Fruit fly (Drosophila melanogaster) whole organism, embryonic: Measurements from ENCODE around the gene CG2182.

ENCODE experiments used
- Atf3 ChIP-seq: fragments of 200-800 bp; sonication (Bioruptor generic); optimal IDR thresholded peaks from 3 replicates; lab custom pipeline; 2016; ENCODE audit warnings: missing biosample characterization, missing genetic modification characterization
- Awh ChIP-seq: fragments of 200-800 bp; sonication (Bioruptor generic); IDR thresholded peaks from 2 replicates; pipeline ENCODE4, ENCODE4 v1.3.6; 2022; ENCODE audit warnings: missing biosample characterization, missing genetic modification characterization
- CG10366 ChIP-seq: fragments of 200-800 bp; sonication (Bioruptor generic); IDR thresholded peaks from 2 replicates; pipeline ENCODE4 v1.3.6; 2022; ENCODE audit warnings: missing biosample characterization, missing genetic modification characterization
- CG11696 ChIP-seq: fragments of 200-800 bp; sonication (Bioruptor generic); IDR thresholded peaks from 2 replicates; pipeline ENCODE4 v1.3.6; 2022; ENCODE audit warnings: missing biosample characterization, missing genetic modification characterization
- CG13624 ChIP-seq: fragments of 200-800 bp; sonication (Bioruptor generic); optimal IDR thresholded peaks from 2 replicates; lab custom pipeline; 2016; ENCODE audit warnings: missing biosample characterization, missing genetic modification characterization
- CG1647 ChIP-seq: fragments of 200-800 bp; sonication (Bioruptor generic); optimal IDR thresholded peaks from 3 replicates; lab custom pipeline; 2016; ENCODE audit warnings: missing biosample characterization, missing genetic modification characterization
- CG18476 ChIP-seq: fragments of 200-800 bp; sonication (Bioruptor generic); optimal IDR thresholded peaks from 2 replicates; lab custom pipeline; 2016; ENCODE audit warnings: missing biosample characterization, mild to moderate bottlenecking, missing genetic modification characterization
- CG2129 ChIP-seq: fragments of 200-800 bp; sonication (Bioruptor generic); IDR thresholded peaks from 2 replicates; pipeline ENCODE4 v1.3.6; 2022; ENCODE audit warnings: missing biosample characterization, missing genetic modification characterization; ENCODE audit not compliant: partially characterized antibody
- CG31441 ChIP-seq: fragments of 200-800 bp; sonication (Bioruptor generic); IDR thresholded peaks from 2 replicates; pipeline ENCODE4 v1.3.6; 2022; ENCODE audit warnings: missing biosample characterization, missing genetic modification characterization
- CG32772 ChIP-seq: fragments of 200-800 bp; sonication (Bioruptor generic); IDR thresholded peaks from 2 replicates; pipeline ENCODE4 v1.3.6; 2022; ENCODE audit warnings: missing biosample characterization, missing genetic modification characterization
- CG3838 ChIP-seq: fragments of 200-800 bp; sonication (Bioruptor generic); optimal IDR thresholded peaks from 3 replicates; lab custom pipeline; 2016; ENCODE audit warnings: missing biosample characterization, missing genetic modification characterization
- CG3847 ChIP-seq: fragments of 200-800 bp; sonication (Bioruptor generic); IDR thresholded peaks from 2 replicates; pipeline ENCODE4 v1.3.6; 2022; ENCODE audit warnings: missing biosample characterization, missing genetic modification characterization
- CG4854 ChIP-seq: fragments of 200-800 bp; sonication (Bioruptor generic); optimal IDR thresholded peaks from 2 replicates; lab custom pipeline; 2016; ENCODE audit warnings: missing biosample characterization, missing genetic modification characterization, inconsistent platforms
- CG6689 ChIP-seq: fragments of 200-800 bp; sonication (Bioruptor generic); IDR thresholded peaks from 2 replicates; pipeline ENCODE4 v1.3.6; 2022; ENCODE audit warnings: missing biosample characterization, missing genetic modification characterization
- CG6813 ChIP-seq: fragments of 200-800 bp; sonication (Bioruptor generic); optimal IDR thresholded peaks from 2 replicates; lab custom pipeline; 2017; ENCODE audit warnings: missing biosample characterization, missing genetic modification characterization, mild to moderate bottlenecking, moderate library complexity, missing genetic modification reagents
- CG7372 ChIP-seq: fragments of 200-800 bp; sonication (Bioruptor generic); IDR thresholded peaks from 2 replicates; pipeline ENCODE4 v1.3.6; 2022; ENCODE audit warnings: missing biosample characterization, missing genetic modification characterization
- CG8944 ChIP-seq: fragments of 200-800 bp; sonication (Bioruptor generic); optimal IDR thresholded peaks from 3 replicates; lab custom pipeline; 2016; ENCODE audit warnings: missing biosample characterization, missing genetic modification characterization
- CHES-1-like ChIP-seq: fragments of 200-800 bp; sonication (Bioruptor generic); optimal IDR thresholded peaks from 2 replicates; lab custom pipeline; 2016; ENCODE audit warnings: missing biosample characterization, missing genetic modification characterization
- Dbx ChIP-seq: fragments of 200-800 bp; sonication (Bioruptor generic); IDR thresholded peaks from 3 replicates; pipeline ENCODE4 v1.3.6; 2022; ENCODE audit warnings: missing biosample characterization, missing genetic modification characterization
- Dip2 ChIP-seq: fragments of 200-800 bp; sonication (Bioruptor generic); IDR thresholded peaks from 2 replicates; pipeline ENCODE4 v1.3.6; 2022; ENCODE audit warnings: missing biosample characterization, missing genetic modification characterization
- Ets97D ChIP-seq: fragments of 200-800 bp; sonication (Bioruptor generic); optimal IDR thresholded peaks from 3 replicates; lab custom pipeline; 2016; ENCODE audit warnings: missing biosample characterization, missing genetic modification characterization
- Gsc ChIP-seq: fragments of 200-800 bp; sonication (Bioruptor generic); IDR thresholded peaks from 2 replicates; pipeline ENCODE4 v1.3.6; 2022; ENCODE audit warnings: missing biosample characterization, missing genetic modification characterization
- HmgZ ChIP-seq: fragments of 200-800 bp; sonication (Bioruptor generic); optimal IDR thresholded peaks from 2 replicates; lab custom pipeline; 2018; ENCODE audit warnings: missing biosample characterization, mild to moderate bottlenecking, missing genetic modification characterization
- Hmr ChIP-seq: fragments of 200-800 bp; sonication (Bioruptor generic); optimal IDR thresholded peaks from 3 replicates; lab custom pipeline; 2017; ENCODE audit warnings: mild to moderate bottlenecking, missing biosample characterization, missing genetic modification reagents, missing genetic modification characterization
- Kr ChIP-seq: fragments of 200-800 bp; sonication (Bioruptor generic); optimal IDR thresholded peaks from 2 replicates; lab custom pipeline; 2017; ENCODE audit warnings: missing biosample characterization, mild to moderate bottlenecking, missing genetic modification characterization
- Mad ChIP-seq: fragments of 200-800 bp; sonication (Bioruptor generic); optimal IDR thresholded peaks from 2 replicates; lab custom pipeline; 2016; ENCODE audit warnings: missing biosample characterization, missing genetic modification characterization
- al ChIP-seq: fragments of 200-800 bp; sonication (Bioruptor generic); IDR thresholded peaks from 2 replicates; pipeline ENCODE4 v1.3.6; 2022; ENCODE audit warnings: missing biosample characterization, missing genetic modification characterization
- ara ChIP-seq: fragments of 200-800 bp; sonication (Bioruptor generic); IDR thresholded peaks from 2 replicates; pipeline ENCODE4 v1.3.6; 2022; ENCODE audit warnings: missing biosample characterization, missing genetic modification characterization
- btn ChIP-seq: fragments of 200-800 bp; sonication (Bioruptor generic); optimal IDR thresholded peaks from 2 replicates; lab custom pipeline; 2016; ENCODE audit warnings: missing biosample characterization, missing genetic modification characterization
- ci ChIP-seq: fragments of 200-800 bp; sonication (Bioruptor generic); IDR thresholded peaks from 3 replicates; pipeline ENCODE4 v1.3.6; 2022; ENCODE audit warnings: missing biosample characterization, missing genetic modification characterization
- crol ChIP-seq: fragments of 200-800 bp; sonication (Bioruptor generic); IDR thresholded peaks from 2 replicates; pipeline ENCODE4 v1.3.6; 2022; ENCODE audit warnings: missing biosample characterization, missing genetic modification characterization
- cwo ChIP-seq: fragments of 200-800 bp; sonication (Bioruptor generic); optimal IDR thresholded peaks from 3 replicates; lab custom pipeline; 2017; ENCODE audit warnings: missing biosample characterization, missing genetic modification characterization, mild to moderate bottlenecking, moderate library complexity, missing genetic modification reagents
- disco-r ChIP-seq: fragments of 200-800 bp; sonication (Bioruptor generic); optimal IDR thresholded peaks from 2 replicates; lab custom pipeline; 2016; ENCODE audit warnings: missing biosample characterization, missing genetic modification characterization
- emc ChIP-seq: fragments of 200-800 bp; sonication (Bioruptor generic); optimal IDR thresholded peaks from 2 replicates; lab custom pipeline; 2016; ENCODE audit warnings: missing biosample characterization, missing genetic modification characterization
- esg ChIP-seq: fragments of 200-800 bp; sonication (Bioruptor generic); conservative IDR thresholded peaks from 2 replicates; pipeline ENCODE4 v1.3.6; 2022; ENCODE audit warnings: missing biosample characterization, missing genetic modification characterization
- gcm ChIP-seq: fragments of 200-800 bp; sonication (Bioruptor generic); optimal IDR thresholded peaks from 2 replicates; lab custom pipeline; 2019; ENCODE audit warnings: missing biosample characterization, mild to moderate bottlenecking, missing genetic modification characterization, moderate library complexity
- gem ChIP-seq: fragments of 200-800 bp; sonication (Bioruptor generic); optimal IDR thresholded peaks from 2 replicates; lab custom pipeline; 2019; ENCODE audit warnings: missing biosample characterization, mild to moderate bottlenecking, missing genetic modification characterization, moderate library complexity
- gt ChIP-seq: fragments of 200-800 bp; sonication (Bioruptor generic); IDR thresholded peaks from 2 replicates; pipeline ENCODE4 v1.3.6; 2022; ENCODE audit warnings: missing biosample characterization, missing genetic modification characterization
- hkb ChIP-seq, 2 experiments: fragments of 200-800 bp in 1 of 2; fragments of >200 bp in 1 of 2; sonication (Bioruptor generic) in 1 of 2; IDR thresholded peaks in 1 of 2; optimal IDR thresholded peaks in 1 of 2; 2 replicates each; pipeline versions ENCODE4 v1.3.6 to Lab custom; 2017 to 2022; ENCODE audit warnings: missing biosample characterization in 1 of 2, missing genetic modification characterization in 1 of 2
- kay ChIP-seq: fragments of 200-800 bp; sonication (Bioruptor generic); optimal IDR thresholded peaks from 2 replicates; lab custom pipeline; 2016; ENCODE audit warnings: missing biosample characterization, missing genetic modification characterization
- klu ChIP-seq: fragments of 200-800 bp; sonication (Bioruptor generic); IDR thresholded peaks from 2 replicates; pipeline ENCODE4 v1.3.6; 2022; ENCODE audit warnings: missing biosample characterization, missing genetic modification characterization
- mirr ChIP-seq: fragments of 200-800 bp; sonication (Bioruptor generic); optimal IDR thresholded peaks from 3 replicates; lab custom pipeline; 2018; ENCODE audit warnings: missing biosample characterization, mild to moderate bottlenecking, missing genetic modification characterization
- nerfin-1 ChIP-seq: fragments of 200-800 bp; sonication (Bioruptor generic); optimal IDR thresholded peaks from 3 replicates; lab custom pipeline; 2019; ENCODE audit warnings: missing biosample characterization, mild to moderate bottlenecking, missing genetic modification characterization, moderate library complexity
- run ChIP-seq: fragments of 200-800 bp; sonication (Bioruptor generic); optimal IDR thresholded peaks from 3 replicates; lab custom pipeline; 2018; ENCODE audit warnings: missing biosample characterization, mild to moderate bottlenecking, missing genetic modification characterization
- stc ChIP-seq: fragments of 200-800 bp; sonication (Bioruptor generic); IDR thresholded peaks from 2 replicates; pipeline ENCODE4 v1.3.6; 2022; ENCODE audit warnings: missing biosample characterization, missing genetic modification characterization
- ttk ChIP-seq: fragments of 200-800 bp; sonication (Bioruptor generic); IDR thresholded peaks from 2 replicates; pipeline ENCODE4 v2.1.2; 2022; ENCODE audit warnings: missing biosample characterization, missing genetic modification characterization
- tup ChIP-seq: fragments of 200-800 bp; sonication (Bioruptor generic); optimal IDR thresholded peaks from 2 replicates; lab custom pipeline; 2016; ENCODE audit warnings: missing biosample characterization, mild to moderate bottlenecking, missing genetic modification characterization, moderate library complexity
- unc-4 ChIP-seq: fragments of 200-800 bp; sonication (Bioruptor generic); IDR thresholded peaks from 2 replicates; pipeline ENCODE4 v1.3.6; 2022; ENCODE audit warnings: missing biosample characterization, missing genetic modification characterization; ENCODE audit not compliant: partially characterized antibody
- vfl ChIP-seq: fragments of 200-800 bp; sonication (Bioruptor generic); optimal IDR thresholded peaks from 2 replicates; lab custom pipeline; 2016; ENCODE audit warnings: missing biosample characterization, missing genetic modification characterization
- zen2 ChIP-seq: fragments of 200-800 bp; sonication (Bioruptor generic); IDR thresholded peaks from 3 replicates; pipeline ENCODE4 v1.3.6; 2022; ENCODE audit warnings: missing biosample characterization, missing genetic modification characterization; ENCODE audit not compliant: partially characterized antibody

Gene CG2182

DNA sequence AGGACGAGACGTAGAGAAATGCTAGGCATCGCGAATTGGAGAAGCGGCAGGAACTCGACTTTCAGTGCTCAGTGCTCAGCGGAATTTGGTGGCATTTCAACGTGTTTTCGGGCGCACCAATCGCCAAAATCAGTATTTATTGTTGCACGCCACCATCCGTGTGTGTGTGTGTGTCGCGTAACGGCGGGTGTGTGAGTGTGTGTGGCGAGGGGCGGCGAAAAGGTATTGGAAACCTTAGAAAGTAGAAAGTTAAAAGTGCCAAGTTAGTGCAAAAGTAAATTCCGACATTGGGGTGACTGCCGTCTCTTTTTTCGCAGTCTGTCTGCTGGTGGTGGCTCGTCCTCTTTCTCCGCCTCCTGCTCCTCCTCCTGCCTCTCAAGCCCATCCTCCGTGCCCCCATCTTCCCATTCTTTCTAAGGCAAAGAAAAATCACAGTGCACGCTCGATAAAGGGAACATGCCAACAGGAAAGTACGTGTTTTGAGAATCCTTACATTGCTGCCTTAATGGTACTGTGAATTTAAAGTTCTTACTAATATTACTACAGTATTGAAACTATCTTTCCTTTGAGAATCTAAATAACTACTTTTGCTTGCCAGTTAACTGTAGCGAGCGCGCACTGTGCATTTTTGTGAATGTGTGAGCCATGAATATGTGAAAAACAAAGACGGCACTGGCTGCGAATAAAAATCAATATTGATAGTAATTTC lies 26.5 kb upstream of the CG2182 start (continued):
- TF ChIP-seq btn, result no peak
- TF ChIP-seq kay, result no peak
- peak; percentile 60; the same call in 1 of the 2 replicates for TF ChIP-seq CG6689
- 0 out of 3 replicates have a peak, but pooled peaks have one; percentile 41 for TF ChIP-seq Dbx (GFP tag; lab: Robert Waterston, UW)
- TF ChIP-seq Hmr (GFP tag; lab: Kevin White, UChicago), result peak; percentile 44
- TF ChIP-seq Awh, result peak; percentile 75
- TF ChIP-seq CG13624 (GFP tag; lab: Kevin White, UChicago), result peak; percentile 50
- TF ChIP-seq vfl (GFP tag; lab: Kevin White, UChicago), result no peak
- TF ChIP-seq ara (GFP tag; lab: Robert Waterston, UW), result no peak
- TF ChIP-seq al (GFP tag; lab: Robert Waterston, UW), result no peak
- 0 out of 3 replicates have a peak, but pooled peaks have one; percentile 30 for TF ChIP-seq ci (GFP tag; lab: Robert Waterston, UW)
- TF ChIP-seq CG32772 (GFP tag; lab: Robert Waterston, UW), result no peak; the same call in 1 of the 2 replicates
- TF ChIP-seq emc, result no peak
- no peak for TF ChIP-seq CHES-1-like (GFP tag; lab: Kevin White, UChicago)
- peak; percentile 7 for TF ChIP-seq Mad (GFP tag; lab: Kevin White, UChicago)
- TF ChIP-seq CG4854 (GFP tag; lab: Kevin White, UChicago), result no peak
- no peak for TF ChIP-seq disco-r (GFP tag; lab: Kevin White, UChicago)
- no peak for TF ChIP-seq Dip2 (GFP tag; lab: Robert Waterston, UW)
- peak; percentile 61 for TF ChIP-seq cwo (GFP tag; lab: Kevin White, UChicago)
- TF ChIP-seq zen2, result no peak
- TF ChIP-seq gem (tag; lab: Kevin White, UChicago), result peak; percentile 70
- no peak for TF ChIP-seq CG11696
- TF ChIP-seq hkb (optimal IDR thresholded peaks at IDR 0.05; lab: Kevin White, UChicago), result no peak
- TF ChIP-seq hkb (GFP tag; IDR thresholded peaks at IDR 0.05; lab: Robert Waterston, UW), result peak; percentile 52; the same call in 1 of the 2 replicates
- no peak for TF ChIP-seq Kr (GFP tag; lab: Kevin White, UChicago)
- peak; percentile 26; the same call in 1 of the 2 replicates for TF ChIP-seq Gsc (GFP tag; lab: Robert Waterston, UW)
- no peak for TF ChIP-seq gt
- TF ChIP-seq unc-4, result no peak
- TF ChIP-seq CG1647 (GFP tag; lab: Kevin White, UChicago), result peak; percentile 2
- peak; percentile 72 for TF ChIP-seq stc
- peak; percentile 7 for TF ChIP-seq CG18476
- peak; percentile 25; the same call in 1 of the 2 replicates for TF ChIP-seq esg (GFP tag; lab: Robert Waterston, UW)
- no peak for TF ChIP-seq CG3838
- peak; percentile 52 for TF ChIP-seq CG10366 (GFP tag; lab: Robert Waterston, UW)
- no peak for TF ChIP-seq run (tag; lab: Kevin White, UChicago)
- TF ChIP-seq nerfin-1, result peak; percentile 77
- TF ChIP-seq crol (GFP tag; lab: Robert Waterston, UW), result no peak; the same call in 1 of the 2 replicates
- TF ChIP-seq CG7372, result no peak
- TF ChIP-seq CG3847 (GFP tag; lab: Robert Waterston, UW), result no peak
- peak; percentile 34 for TF ChIP-seq CG8944 (GFP tag; lab: Kevin White, UChicago)
- TF ChIP-seq klu, result no peak
- peak; percentile 64 for TF ChIP-seq CG31441 (GFP tag; lab: Robert Waterston, UW)
- no peak for TF ChIP-seq CG2129 (GFP tag; lab: Robert Waterston, UW)
- no peak for TF ChIP-seq Atf3 (GFP tag; lab: Kevin White, UChicago)
- TF ChIP-seq CG6813 (GFP tag; lab: Kevin White, UChicago), result peak; percentile 36
- no peak for TF ChIP-seq mirr (GFP tag; lab: Kevin White, UChicago)
- TF ChIP-seq gcm (GFP tag; lab: Kevin White, UChicago), result peak; percentile 7
- TF ChIP-seq tup (GFP tag; lab: Kevin White, UChicago), result no peak
- TF ChIP-seq Ets97D (GFP tag; lab: Kevin White, UChicago), result no peak
- TF ChIP-seq HmgZ, result no peak
- peak; percentile 53 for TF ChIP-seq ttk (GFP tag; lab: Robert Waterston, UW)
